Worm (Caenorhabditis elegans) whole organism, L1 larva: ENCODE data around the gene C16D9.6.

Experiments
- ceh-88 ChIP-seq: fragments of 200-800 bp; sonication (Bioruptor generic); IDR thresholded peaks from 2 replicates; pipeline ENCODE4 v1.3.6; 2022; ENCODE audit warnings: missing genetic modification characterization, missing compliant biosample characterization
- ceh-90 ChIP-seq: sonication (generic microtip); optimal IDR thresholded peaks from 2 replicates; lab custom pipeline; 2016; ENCODE audit warnings: missing genetic modification characterization, missing compliant biosample characterization
- fos-1 ChIP-seq: fragments of 150-350 bp; optimal IDR thresholded peaks from 2 replicates; lab custom pipeline; 2014; ENCODE audit warnings: missing biosample characterization, missing genetic modification characterization
- mep-1 ChIP-seq: fragments of 150-350 bp; optimal IDR thresholded peaks from 2 replicates; lab custom pipeline; 2014; ENCODE audit warnings: missing biosample characterization, missing genetic modification characterization
- nhr-77 ChIP-seq: fragments of 150-350 bp; optimal IDR thresholded peaks from 2 replicates; lab custom pipeline; 2014; ENCODE audit warnings: missing biosample characterization, missing genetic modification characterization
- ztf-4 ChIP-seq: fragments of 150-350 bp; optimal IDR thresholded peaks from 2 replicates; lab custom pipeline; 2014; ENCODE audit warnings: missing biosample characterization, missing genetic modification characterization

DNA sequence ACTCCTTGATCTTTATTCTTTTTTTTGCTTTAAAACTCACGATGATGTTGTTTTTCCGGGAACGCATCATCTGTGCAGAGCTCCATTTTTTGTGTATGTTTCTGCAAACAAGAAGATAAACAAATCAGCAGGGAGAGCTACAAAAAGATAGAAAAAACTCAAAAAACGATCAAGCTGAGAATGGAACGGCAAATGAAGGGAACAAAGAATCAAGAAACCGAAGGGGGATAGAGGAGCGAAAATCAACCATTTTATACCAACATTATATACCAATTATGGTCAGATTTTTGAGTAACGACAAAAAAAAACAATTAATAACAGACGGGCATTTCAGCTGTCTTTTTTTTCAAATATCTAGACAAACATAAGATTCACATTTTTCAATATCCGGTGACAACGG lies 34.7 kb upstream of the C16D9.6 start, which contains the start of gene slc-17.5:
- TF ChIP-seq ceh-90 (no peak), nhr-77 (no peak), ztf-4 (tag; lab: Kevin White, UChicago) (no peak), ceh-88 (GFP tag; lab: Robert Waterston, UW) (no peak), mep-1 (no peak), fos-1 (no peak)
